Worm (Caenorhabditis elegans) whole organism, midembryonic: ENCODE data around the gene srj-50.

Source experiments
- T22C8.4 ChIP-seq: fragments of 200-800 bp; sonication (Bioruptor generic); IDR thresholded peaks from 2 replicates; pipeline ENCODE4 v1.3.6; 2022; ENCODE audit warnings: missing genetic modification characterization, missing compliant biosample characterization
- cog-1 ChIP-seq: sonication (generic microtip); optimal IDR thresholded peaks from 2 replicates; lab custom pipeline; 2016; ENCODE audit warnings: missing genetic modification characterization, missing compliant biosample characterization
- flt-1 ChIP-seq: fragments of 200-800 bp; sonication (Bioruptor generic); IDR thresholded peaks from 2 replicates; pipeline ENCODE4 v1.3.6; 2022; ENCODE audit warnings: missing genetic modification characterization, missing compliant biosample characterization
- klf-2 ChIP-seq: fragments of 200-800 bp; sonication (Bioruptor generic); conservative IDR thresholded peaks from 2 replicates; pipeline ENCODE4 v1.3.6; 2022; ENCODE audit warnings: missing genetic modification reagents, missing genetic modification characterization, missing compliant biosample characterization
- tab-1 ChIP-seq: fragments of 200-800 bp; sonication (Bioruptor generic); IDR thresholded peaks from 2 replicates; pipeline ENCODE4 v1.3.6; 2022; ENCODE audit warnings: missing genetic modification characterization, missing compliant biosample characterization

- TF ChIP-seq flt-1 (GFP tag; lab: Robert Waterston, UW) (no peak), klf-2 (no peak), T22C8.4 (GFP tag; lab: Robert Waterston, UW) (no peak), cog-1 (tag; lab: Kevin White, UChicago) (no peak), tab-1 (GFP tag; lab: Robert Waterston, UW) (no peak)
Measured at ce11 chrV:2810164-2810563, 22.6 kb upstream of the srj-50 start, which contains the start of gene F54E2.1.
